Fruit fly (Drosophila melanogaster): Measurements from ENCODE around the gene Pi3K21B.

DNA sequence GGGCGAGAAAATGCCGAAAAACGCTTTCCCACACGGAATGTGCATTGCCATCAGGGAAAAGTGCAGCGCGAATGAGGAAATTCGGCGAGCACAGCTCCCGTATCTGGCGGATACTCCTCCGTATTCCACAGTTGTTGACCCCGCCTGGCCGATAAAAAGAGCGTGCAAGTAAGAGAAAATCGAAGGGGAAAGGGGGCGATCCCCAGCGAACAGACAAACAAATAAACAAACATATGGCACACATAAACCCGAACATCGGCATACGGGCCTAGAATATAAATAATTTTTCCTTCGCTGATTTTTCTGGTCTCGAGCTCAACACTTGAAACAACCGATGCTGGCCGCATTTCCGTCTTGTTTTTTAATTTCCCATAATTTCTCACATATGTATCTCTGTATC lies 7.3 kb upstream of the Pi3K21B start:
- no peak for TF ChIP-seq psq (GFP tag; optimal IDR thresholded peaks at IDR 0.05)
- TF ChIP-seq CG9705 (GFP tag; optimal IDR thresholded peaks at IDR 0.05): no peak
- TF ChIP-seq fru (GFP tag; optimal IDR thresholded peaks at IDR 0.05): no peak
- no peak for TF ChIP-seq usp (GFP tag; optimal IDR thresholded peaks at IDR 0.05)
- TF ChIP-seq dsf (GFP tag; optimal IDR thresholded peaks at IDR 0.05; ENCODE audit: borderline replicate concordance): no peak
- no peak for TF ChIP-seq pan (optimal IDR thresholded peaks at IDR 0.05)
